Worm (Caenorhabditis elegans) whole organism, L4 larva: Measurements from ENCODE around the gene lrpc-1.

Experiments
- R02D3.7 ChIP-seq: fragments of 150-350 bp; sonication (generic microtip); optimal IDR thresholded peaks from 3 replicates; lab custom pipeline; 2014; ENCODE audit warnings: missing biosample characterization, missing genetic modification characterization
- ama-1 ChIP-seq: fragments of 150-350 bp; optimal IDR thresholded peaks from 2 replicates; lab custom pipeline; 2014; ENCODE audit warnings: inconsistent platforms, mixed read lengths
- dve-1 ChIP-seq: sonication (generic microtip); optimal IDR thresholded peaks from 2 replicates; lab custom pipeline; 2017; ENCODE audit warnings: antibody characterized with exemption, mild to moderate bottlenecking, missing genetic modification characterization, missing compliant biosample characterization; ENCODE audit not compliant: insufficient read depth
- fos-1 ChIP-seq: fragments of 150-350 bp; optimal IDR thresholded peaks from 2 replicates; lab custom pipeline; 2014; ENCODE audit warnings: missing biosample characterization, missing genetic modification characterization
- lin-15B ChIP-seq: fragments of 150-350 bp; sonication (generic microtip); optimal IDR thresholded peaks from 3 replicates; lab custom pipeline; 2014; ENCODE audit warnings: missing biosample characterization, missing genetic modification characterization
- lin-39 ChIP-seq: fragments of 150-350 bp; optimal IDR thresholded peaks from 2 replicates; lab custom pipeline; 2014; ENCODE audit warnings: missing biosample characterization, missing genetic modification reagents, missing genetic modification characterization
- madf-9 ChIP-seq: fragments of 200-800 bp; sonication (Bioruptor generic); conservative IDR thresholded peaks from 2 replicates; pipeline ENCODE4 v1.3.6; 2022; ENCODE audit warnings: missing genetic modification reagents, missing genetic modification characterization, missing compliant biosample characterization
- snpc-4 ChIP-seq: fragments of 150-350 bp; optimal IDR thresholded peaks from 2 replicates; lab custom pipeline; 2014; ENCODE audit warnings: missing biosample characterization, missing genetic modification characterization
- ztf-11 ChIP-seq: fragments of 150-350 bp; optimal IDR thresholded peaks from 2 replicates; lab custom pipeline; 2014; ENCODE audit warnings: missing biosample characterization, missing genetic modification characterization

DNA sequence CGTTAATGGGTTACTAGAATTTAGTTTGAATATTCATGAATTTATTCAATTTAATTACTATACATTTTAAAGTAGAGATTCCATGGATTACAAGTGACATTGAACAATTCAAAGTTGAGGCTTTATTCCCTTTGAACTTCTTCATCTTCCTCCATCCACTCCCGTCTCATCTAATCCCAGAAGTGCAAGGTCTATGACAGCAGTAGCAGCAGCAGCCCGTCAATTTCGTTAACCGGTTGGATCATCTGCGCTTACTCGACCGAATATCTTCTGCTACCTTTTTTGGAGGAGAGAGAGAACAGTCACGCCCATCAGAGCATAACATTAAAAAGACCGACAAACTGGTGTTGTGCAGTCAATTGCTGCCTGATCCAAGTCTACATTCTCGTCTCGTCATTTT is 4.3 kb upstream of the lrpc-1 start, which contains the start of gene M03E7.2:
- TF ChIP-seq madf-9 (GFP tag; lab: Robert Waterston, UW) (no peak), snpc-4 (tag; lab: Kevin White, UChicago) (no peak), R02D3.7 (tag; lab: Kevin White, UChicago) (no peak), lin-39 (no peak), lin-15B (tag; lab: Kevin White, UChicago) (no peak), fos-1 (tag; lab: Kevin White, UChicago) (no peak), dve-1 (tag; lab: Kevin White, UChicago) (no peak), ztf-11 (tag; lab: Kevin White, UChicago) (no peak), ama-1 (lab: Kevin White, UChicago) (no peak)
